Worm (Caenorhabditis elegans) whole organism, L1 larva: ENCODE results near the gene ZK622.5.

Experiments
- C04F5.9 ChIP-seq: sonication (generic microtip); optimal IDR thresholded peaks from 2 replicates; lab custom pipeline; 2016; ENCODE audit warnings: missing genetic modification characterization, missing compliant biosample characterization
- C16A3.4 ChIP-seq: fragments of 150-350 bp; optimal IDR thresholded peaks from 2 replicates; lab custom pipeline; 2014; ENCODE audit warnings: missing biosample characterization, missing genetic modification characterization
- C34B4.2 ChIP-seq: sonication (generic microtip); optimal IDR thresholded peaks from 2 replicates; lab custom pipeline; 2017; ENCODE audit warnings: mild to moderate bottlenecking, missing genetic modification characterization, missing compliant biosample characterization
- F16B12.6 ChIP-seq: fragments of 150-350 bp; optimal IDR thresholded peaks from 2 replicates; lab custom pipeline; 2014; ENCODE audit warnings: missing biosample characterization, missing genetic modification characterization
- Y116A8C.19 ChIP-seq: sonication (generic microtip); optimal IDR thresholded peaks from 2 replicates; lab custom pipeline; 2016; ENCODE audit warnings: missing compliant biosample characterization, missing genetic modification characterization, borderline replicate concordance
- aha-1 ChIP-seq: fragments of 150-350 bp; optimal IDR thresholded peaks from 2 replicates; lab custom pipeline; 2014; ENCODE audit warnings: missing biosample characterization, missing genetic modification characterization
- ama-1 ChIP-seq: fragments of 150-350 bp; optimal IDR thresholded peaks from 2 replicates; lab custom pipeline; 2014
- blmp-1 ChIP-seq: fragments of 150-350 bp; optimal IDR thresholded peaks from 2 replicates; lab custom pipeline; 2014; ENCODE audit warnings: missing biosample characterization, missing genetic modification characterization
- ceh-63 ChIP-seq: fragments of 200-800 bp; sonication (Bioruptor generic); optimal IDR thresholded peaks from 2 replicates; lab custom pipeline; 2018; ENCODE audit warnings: mild to moderate bottlenecking, missing genetic modification characterization, missing compliant biosample characterization
- ceh-8 ChIP-seq: fragments of 200-800 bp; sonication (Bioruptor generic); optimal IDR thresholded peaks from 2 replicates; lab custom pipeline; 2018; ENCODE audit warnings: mild to moderate bottlenecking, missing genetic modification characterization, moderate library complexity, missing compliant biosample characterization
- ceh-90 ChIP-seq: sonication (generic microtip); optimal IDR thresholded peaks from 2 replicates; lab custom pipeline; 2016; ENCODE audit warnings: missing genetic modification characterization, missing compliant biosample characterization
- ces-1 ChIP-seq: fragments of 150-350 bp; optimal IDR thresholded peaks from 2 replicates; lab custom pipeline; 2014; ENCODE audit warnings: missing biosample characterization, missing genetic modification reagents, missing genetic modification characterization
- dpl-1 ChIP-seq, 3 experiments: fragments of 150-350 bp in 2 of 3; sonication (generic microtip) in 1 of 3; optimal IDR thresholded peaks; 2 replicates each; lab custom pipeline; 2014 to 2017; ENCODE audit warnings: missing biosample characterization in 3 of 3, missing genetic modification characterization in 3 of 3, missing genetic modification reagents in 3 of 3
- dsc-1 ChIP-seq: sonication (generic microtip); optimal IDR thresholded peaks from 2 replicates; lab custom pipeline; 2016; ENCODE audit warnings: mild to moderate bottlenecking, missing genetic modification characterization, missing compliant biosample characterization
- efl-1 ChIP-seq, 4 experiments: fragments of 150-350 bp; optimal IDR thresholded peaks in 3 of 4; peaks in 1 of 4; 1 replicate in 1 of 4; 2 replicates in 3 of 4; lab custom pipeline; 2014; ENCODE audit warnings: missing biosample characterization in 2 of 4, missing genetic modification characterization in 2 of 4, missing genetic modification reagents in 2 of 4
- egl-27 ChIP-seq, 2 experiments: fragments of 150-350 bp in 1 of 2; sonication (generic microtip); optimal IDR thresholded peaks; 3 replicates each; lab custom pipeline; 2017 to 2018; ENCODE audit warnings: missing biosample characterization in 2 of 2, missing genetic modification characterization in 2 of 2, missing genetic modification reagents in 2 of 2
- elt-2 ChIP-seq: sonication (generic microtip); optimal IDR thresholded peaks from 2 replicates; lab custom pipeline; 2016; ENCODE audit warnings: missing genetic modification characterization, mild to moderate bottlenecking, inconsistent platforms, missing compliant biosample characterization, missing genetic modification reagents
- elt-3 ChIP-seq, 6 experiments: fragments of 150-350 bp in 1 of 6; sonication (generic microtip); optimal IDR thresholded peaks; 2 replicates each; lab custom pipeline; 2017 to 2018; ENCODE audit warnings: missing biosample characterization in 6 of 6, missing genetic modification characterization in 6 of 6, inconsistent platforms in 1 of 6
- fkh-10 ChIP-seq: sonication (generic microtip); optimal IDR thresholded peaks from 2 replicates; lab custom pipeline; 2017; ENCODE audit warnings: missing biosample characterization, missing genetic modification reagents, missing genetic modification characterization
- fos-1 ChIP-seq: fragments of 150-350 bp; optimal IDR thresholded peaks from 2 replicates; lab custom pipeline; 2014; ENCODE audit warnings: missing biosample characterization, missing genetic modification characterization
- grh-1 ChIP-seq: fragments of 200-800 bp; sonication (Bioruptor generic); IDR thresholded peaks from 2 replicates; pipeline ENCODE4 v1.3.6; 2022; ENCODE audit warnings: missing genetic modification reagents, missing genetic modification characterization, missing compliant biosample characterization
- hlh-17 ChIP-seq: fragments of 200-800 bp; sonication (Bioruptor generic); optimal IDR thresholded peaks from 2 replicates; lab custom pipeline; 2018; ENCODE audit warnings: missing genetic modification characterization, mild to moderate bottlenecking, missing compliant biosample characterization, moderate library complexity, borderline replicate concordance
- hpl-2 ChIP-seq: fragments of 150-350 bp; optimal IDR thresholded peaks from 2 replicates; lab custom pipeline; 2014; ENCODE audit warnings: missing biosample characterization, missing genetic modification reagents, missing genetic modification characterization
- jun-1 ChIP-seq: fragments of 150-350 bp; optimal IDR thresholded peaks from 2 replicates; lab custom pipeline; 2014; ENCODE audit warnings: missing biosample characterization, missing genetic modification reagents, missing genetic modification characterization
- lin-14 ChIP-seq: fragments of 200-800 bp; sonication (Bioruptor generic); optimal IDR thresholded peaks from 2 replicates; lab custom pipeline; 2018; ENCODE audit warnings: mild to moderate bottlenecking, missing genetic modification characterization, moderate library complexity, missing compliant biosample characterization
- lin-35 ChIP-seq, 2 experiments: fragments of 150-350 bp; optimal IDR thresholded peaks; 2 replicates each; lab custom pipeline; 2014; ENCODE audit warnings: missing biosample characterization in 2 of 2, missing genetic modification characterization in 2 of 2, missing genetic modification reagents in 2 of 2
- lin-39 ChIP-seq: fragments of 150-350 bp; optimal IDR thresholded peaks from 2 replicates; lab custom pipeline; 2014; ENCODE audit warnings: missing biosample characterization, missing genetic modification reagents, missing genetic modification characterization
- lir-3 ChIP-seq: sonication (generic microtip); optimal IDR thresholded peaks from 2 replicates; lab custom pipeline; 2016; ENCODE audit warnings: mild to moderate bottlenecking, missing genetic modification characterization, moderate library complexity, missing compliant biosample characterization; ENCODE audit not compliant: poor library complexity
- lsy-2 ChIP-seq, 2 experiments: fragments of 150-350 bp; optimal IDR thresholded peaks; 2 replicates each; lab custom pipeline; 2014; ENCODE audit warnings: missing biosample characterization in 2 of 2, missing genetic modification characterization in 2 of 2
- mab-9 ChIP-seq: fragments of 200-800 bp; sonication (Bioruptor generic); IDR thresholded peaks from 2 replicates; pipeline ENCODE4 v1.3.6; 2022; ENCODE audit warnings: missing genetic modification reagents, missing genetic modification characterization, missing compliant biosample characterization
- mdl-1 ChIP-seq, 2 experiments: fragments of 150-350 bp; optimal IDR thresholded peaks; 2 replicates each; lab custom pipeline; 2014 to 2017; ENCODE audit warnings: missing biosample characterization in 2 of 2, missing genetic modification characterization in 2 of 2, inconsistent platforms in 1 of 2
- mef-2 ChIP-seq: fragments of 150-350 bp; optimal IDR thresholded peaks from 2 replicates; lab custom pipeline; 2014; ENCODE audit warnings: missing biosample characterization, missing genetic modification characterization
- mep-1 ChIP-seq: fragments of 150-350 bp; optimal IDR thresholded peaks from 2 replicates; lab custom pipeline; 2014; ENCODE audit warnings: missing biosample characterization, missing genetic modification characterization
- nhr-11 ChIP-seq: fragments of 150-350 bp; optimal IDR thresholded peaks from 2 replicates; lab custom pipeline; 2014; ENCODE audit warnings: missing biosample characterization, missing genetic modification characterization
- nhr-19 ChIP-seq: fragments of 200-800 bp; sonication (Bioruptor generic); conservative IDR thresholded peaks from 2 replicates; pipeline ENCODE4 v1.3.6; 2022; ENCODE audit warnings: missing genetic modification characterization, missing compliant biosample characterization
- nhr-20 ChIP-seq: sonication (generic microtip); optimal IDR thresholded peaks from 2 replicates; lab custom pipeline; 2016; ENCODE audit warnings: mild to moderate bottlenecking, missing genetic modification characterization, missing compliant biosample characterization
- nhr-84 ChIP-seq: sonication (generic microtip); optimal IDR thresholded peaks from 2 replicates; lab custom pipeline; 2017; ENCODE audit warnings: missing biosample characterization, missing genetic modification characterization
- nhr-90 ChIP-seq: sonication (generic microtip); optimal IDR thresholded peaks from 2 replicates; lab custom pipeline; 2016; ENCODE audit warnings: mild to moderate bottlenecking, missing genetic modification characterization, missing compliant biosample characterization; ENCODE audit not compliant: poor library complexity
- pag-3 ChIP-seq: sonication (generic microtip); optimal IDR thresholded peaks from 2 replicates; lab custom pipeline; 2017; ENCODE audit warnings: missing genetic modification characterization, mild to moderate bottlenecking, missing compliant biosample characterization, antibody characterized with exemption, borderline replicate concordance; ENCODE audit not compliant: insufficient read depth
- pax-3 ChIP-seq: fragments of 200-800 bp; sonication (Bioruptor generic); optimal IDR thresholded peaks from 2 replicates; lab custom pipeline; 2018; ENCODE audit warnings: mild to moderate bottlenecking, missing genetic modification characterization, moderate library complexity, missing compliant biosample characterization
- pqm-1 ChIP-seq: sonication (generic microtip); optimal IDR thresholded peaks from 3 replicates; lab custom pipeline; 2017; ENCODE audit warnings: missing biosample characterization, missing genetic modification characterization
- rnt-1 ChIP-seq: sonication (generic microtip); optimal IDR thresholded peaks from 2 replicates; lab custom pipeline; 2016; ENCODE audit warnings: mild to moderate bottlenecking, missing genetic modification characterization, moderate library complexity, missing compliant biosample characterization
- skn-1 ChIP-seq: fragments of 150-350 bp; optimal IDR thresholded peaks from 2 replicates; lab custom pipeline; 2014; ENCODE audit warnings: missing biosample characterization, missing genetic modification characterization
- snpc-4 ChIP-seq: fragments of 150-350 bp; optimal IDR thresholded peaks from 2 replicates; lab custom pipeline; 2014; ENCODE audit warnings: missing biosample characterization, missing genetic modification characterization
- snu-23 ChIP-seq: sonication (generic microtip); optimal IDR thresholded peaks from 2 replicates; lab custom pipeline; 2016; ENCODE audit warnings: missing genetic modification characterization, missing compliant biosample characterization
- sup-37 ChIP-seq: fragments of 200-800 bp; sonication (Bioruptor generic); optimal IDR thresholded peaks from 2 replicates; lab custom pipeline; 2018; ENCODE audit warnings: mild to moderate bottlenecking, missing genetic modification characterization, missing compliant biosample characterization
- tbx-2 ChIP-seq: sonication (generic microtip); optimal IDR thresholded peaks from 2 replicates; lab custom pipeline; 2016; ENCODE audit warnings: missing genetic modification characterization, missing compliant biosample characterization
- tlp-1 ChIP-seq: fragments of 150-350 bp; optimal IDR thresholded peaks from 2 replicates; lab custom pipeline; 2014; ENCODE audit warnings: missing biosample characterization, missing genetic modification characterization
- unc-130 ChIP-seq: fragments of 150-350 bp; optimal IDR thresholded peaks from 2 replicates; lab custom pipeline; 2017; ENCODE audit warnings: missing biosample characterization, missing genetic modification characterization, inconsistent platforms
- unc-62 ChIP-seq: fragments of 150-350 bp; optimal IDR thresholded peaks from 2 replicates; lab custom pipeline; 2014; ENCODE audit warnings: missing biosample characterization, missing genetic modification reagents, missing genetic modification characterization
- unc-98 ChIP-seq: fragments of 200-800 bp; sonication (Bioruptor generic); IDR thresholded peaks from 2 replicates; pipeline ENCODE4 v1.3.6; 2022; ENCODE audit warnings: missing genetic modification characterization, missing compliant biosample characterization
- zip-4 ChIP-seq: fragments of 200-800 bp; sonication (Bioruptor generic); optimal IDR thresholded peaks from 2 replicates; lab custom pipeline; 2018; ENCODE audit warnings: mild to moderate bottlenecking, missing genetic modification characterization, moderate library complexity, missing compliant biosample characterization
- ztf-11 ChIP-seq, 2 experiments: sonication (generic microtip); optimal IDR thresholded peaks; 2 replicates each; lab custom pipeline; 2016 to 2017; ENCODE audit warnings: missing genetic modification characterization in 2 of 2, missing biosample characterization in 1 of 2, missing compliant biosample characterization in 1 of 2

The ZK622.5 gene

DNA sequence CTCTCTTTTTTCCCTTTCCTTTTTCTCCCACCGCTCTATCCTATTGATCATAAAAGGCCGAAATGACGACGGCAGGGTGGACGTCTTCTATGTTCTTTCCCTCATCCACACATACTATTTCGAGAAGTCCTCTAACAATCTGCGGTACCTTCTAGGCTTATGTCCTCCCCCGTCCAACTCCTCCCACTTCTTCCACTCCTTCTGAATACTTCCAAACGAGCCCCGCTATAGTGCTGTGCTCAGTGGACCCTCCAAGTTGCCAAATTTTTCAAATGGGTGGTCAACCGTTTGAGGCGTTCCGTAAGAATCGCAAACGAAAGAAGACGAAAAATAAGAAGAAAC, 46.8 kb downstream of the ZK622.5 start:
- peak; percentile 31 for TF ChIP-seq mep-1 (tag; lab: Kevin White, UChicago)
- no peak for TF ChIP-seq tlp-1 (tag; lab: Kevin White, UChicago)
- peak; percentile 94 for TF ChIP-seq blmp-1 (tag; lab: Kevin White, UChicago)
- no peak for TF ChIP-seq C34B4.2 (tag; lab: Kevin White, UChicago)
- TF ChIP-seq nhr-20 (tag; lab: Kevin White, UChicago), result no peak
- TF ChIP-seq grh-1 (GFP tag; lab: Robert Waterston, UW), result no peak
- TF ChIP-seq snpc-4, result no peak
- TF ChIP-seq fkh-10 (GFP tag; lab: Kevin White, UChicago), result peak; percentile 69
- TF ChIP-seq tbx-2 (tag; lab: Kevin White, UChicago), result peak; percentile 37
- TF ChIP-seq nhr-90, result no peak
- no peak for TF ChIP-seq hlh-17
- TF ChIP-seq aha-1 (tag; lab: Kevin White, UChicago), result no peak
- no peak for TF ChIP-seq pax-3
- peak in 1 of 2 experiments; percentile 28 for TF ChIP-seq lin-35 (GFP tag; optimal IDR thresholded peaks at IDR 0.05; lab: Kevin White, UChicago)
- TF ChIP-seq egl-27 (tag; optimal IDR thresholded peaks at IDR 0.05; lab: Kevin White, UChicago), result no peak
- peak; percentile 6 for TF ChIP-seq C16A3.4 (tag; lab: Kevin White, UChicago)
- peak; percentile 49 for TF ChIP-seq snu-23
- peak; percentile 91 for TF ChIP-seq lin-14
- TF ChIP-seq dsc-1, result no peak
- no peak for TF ChIP-seq F16B12.6 (tag; lab: Kevin White, UChicago)
- TF ChIP-seq fos-1 (tag; lab: Kevin White, UChicago), result peak; percentile 6
- no peak for TF ChIP-seq lir-3 (tag; lab: Kevin White, UChicago)
- no peak for TF ChIP-seq ceh-63
- no peak for TF ChIP-seq ama-1 (lab: Kevin White, UChicago)
- TF ChIP-seq ces-1 (GFP tag; lab: Kevin White, UChicago), result no peak
- no peak for TF ChIP-seq unc-98 (GFP tag; lab: Robert Waterston, UW)
- TF ChIP-seq nhr-84 (tag; lab: Kevin White, UChicago), result no peak
- no peak for TF ChIP-seq ztf-11 (tag; optimal IDR thresholded peaks at IDR 0.05; lab: Kevin White, UChicago)
- TF ChIP-seq efl-1 (optimal IDR thresholded peaks at IDR 0.05; lab: Kevin White, UChicago), result peak; percentile 32 to 38
- peak in 1 of 2 experiments; percentile 82 for TF ChIP-seq efl-1 (GFP tag; optimal IDR thresholded peaks at IDR 0.05 in 1 of 2; lab: Kevin White, UChicago)
- no peak for TF ChIP-seq unc-62 (GFP tag; lab: Kevin White, UChicago)
- TF ChIP-seq pqm-1 (tag; lab: Kevin White, UChicago), result no peak
- TF ChIP-seq jun-1 (tag; lab: Kevin White, UChicago), result no peak
- peak; percentile 49; the same call in 1 of the 2 replicates for TF ChIP-seq mab-9 (GFP tag; lab: Robert Waterston, UW)
- no peak for TF ChIP-seq unc-130 (tag; lab: Kevin White, UChicago)
- TF ChIP-seq mdl-1 (tag; optimal IDR thresholded peaks at IDR 0.05; lab: Kevin White, UChicago), result no peak
- TF ChIP-seq ceh-90, result no peak
- no peak for TF ChIP-seq dpl-1 (GFP tag; optimal IDR thresholded peaks at IDR 0.05; lab: Kevin White, UChicago)
- no peak for TF ChIP-seq lin-39
- no peak for TF ChIP-seq rnt-1 (tag; lab: Kevin White, UChicago)
- no peak for TF ChIP-seq elt-2 (tag; lab: Kevin White, UChicago)
- TF ChIP-seq C04F5.9 (tag; lab: Kevin White, UChicago), result no peak
- no peak for TF ChIP-seq nhr-19 (GFP tag; lab: Robert Waterston, UW)
- no peak for TF ChIP-seq hpl-2 (GFP tag; lab: Kevin White, UChicago)
- TF ChIP-seq elt-3 (tag; optimal IDR thresholded peaks at IDR 0.05; lab: Kevin White, UChicago), result no peak
- no peak for TF ChIP-seq skn-1 (tag; lab: Kevin White, UChicago)
- TF ChIP-seq pag-3 (tag; lab: Kevin White, UChicago), result no peak
- no peak for TF ChIP-seq mef-2 (tag; lab: Kevin White, UChicago)
- TF ChIP-seq ceh-8 (GFP tag; lab: Kevin White, UChicago), result no peak
- no peak for TF ChIP-seq zip-4
- TF ChIP-seq sup-37, result no peak
- TF ChIP-seq Y116A8C.19 (tag; lab: Kevin White, UChicago), result no peak
- peak; percentile 34 to 52 for TF ChIP-seq lsy-2 (tag; optimal IDR thresholded peaks at IDR 0.05; lab: Kevin White, UChicago)
- TF ChIP-seq nhr-11 (tag; lab: Kevin White, UChicago), result no peak
